Worm (Caenorhabditis elegans) whole organism, L1 larva: ENCODE measurements around the gene hrg-6.

Source experiments
- C04F5.9 ChIP-seq: sonication (generic microtip); optimal IDR thresholded peaks from 2 replicates; lab custom pipeline; 2016; ENCODE audit warnings: missing genetic modification characterization, missing compliant biosample characterization
- C34B4.2 ChIP-seq: sonication (generic microtip); optimal IDR thresholded peaks from 2 replicates; lab custom pipeline; 2017; ENCODE audit warnings: mild to moderate bottlenecking, missing genetic modification characterization, missing compliant biosample characterization
- alr-1 ChIP-seq: fragments of 200-800 bp; sonication (Bioruptor generic); optimal IDR thresholded peaks from 2 replicates; lab custom pipeline; 2018; ENCODE audit warnings: borderline replicate concordance, mild to moderate bottlenecking, missing genetic modification characterization, missing compliant biosample characterization
- aly-2 ChIP-seq: fragments of 150-350 bp; optimal IDR thresholded peaks from 2 replicates; lab custom pipeline; 2014; ENCODE audit warnings: missing biosample characterization, missing genetic modification characterization
- ama-1 ChIP-seq: fragments of 150-350 bp; optimal IDR thresholded peaks from 2 replicates; lab custom pipeline; 2014
- blmp-1 ChIP-seq: fragments of 150-350 bp; optimal IDR thresholded peaks from 2 replicates; lab custom pipeline; 2014; ENCODE audit warnings: missing biosample characterization, missing genetic modification characterization
- ceh-63 ChIP-seq: fragments of 200-800 bp; sonication (Bioruptor generic); optimal IDR thresholded peaks from 2 replicates; lab custom pipeline; 2018; ENCODE audit warnings: mild to moderate bottlenecking, missing genetic modification characterization, missing compliant biosample characterization
- ceh-82 ChIP-seq, 3 experiments: fragments of 150-350 bp in 1 of 3; sonication (generic microtip) in 2 of 3; optimal IDR thresholded peaks; 2 replicates each; lab custom pipeline; 2014 to 2017; ENCODE audit warnings: missing biosample characterization in 3 of 3, missing genetic modification characterization in 3 of 3
- dpl-1 ChIP-seq, 3 experiments: fragments of 150-350 bp in 2 of 3; sonication (generic microtip) in 1 of 3; optimal IDR thresholded peaks; 2 replicates each; lab custom pipeline; 2014 to 2017; ENCODE audit warnings: missing biosample characterization in 3 of 3, missing genetic modification characterization in 3 of 3, missing genetic modification reagents in 3 of 3
- egl-13 ChIP-seq: sonication (generic microtip); optimal IDR thresholded peaks from 2 replicates; lab custom pipeline; 2016; ENCODE audit warnings: missing genotype, missing genetic modification reagents, missing genetic modification characterization, missing compliant biosample characterization
- egl-27 ChIP-seq, 2 experiments: fragments of 150-350 bp in 1 of 2; sonication (generic microtip); optimal IDR thresholded peaks; 3 replicates each; lab custom pipeline; 2017 to 2018; ENCODE audit warnings: missing biosample characterization in 2 of 2, missing genetic modification characterization in 2 of 2, missing genetic modification reagents in 2 of 2
- elt-3 ChIP-seq, 6 experiments: fragments of 150-350 bp in 1 of 6; sonication (generic microtip); optimal IDR thresholded peaks; 2 replicates each; lab custom pipeline; 2017 to 2018; ENCODE audit warnings: missing biosample characterization in 6 of 6, missing genetic modification characterization in 6 of 6, inconsistent platforms in 1 of 6
- ets-5 ChIP-seq: fragments of 200-800 bp; sonication (Bioruptor generic); IDR thresholded peaks from 2 replicates; pipeline ENCODE4 v1.3.6; 2022; ENCODE audit warnings: missing genetic modification characterization, missing compliant biosample characterization
- fkh-10 ChIP-seq: sonication (generic microtip); optimal IDR thresholded peaks from 2 replicates; lab custom pipeline; 2017; ENCODE audit warnings: missing biosample characterization, missing genetic modification reagents, missing genetic modification characterization
- fkh-4 ChIP-seq: sonication (generic microtip); optimal IDR thresholded peaks from 2 replicates; lab custom pipeline; 2016; ENCODE audit warnings: missing compliant biosample characterization, missing genetic modification characterization, borderline replicate concordance
- fos-1 ChIP-seq: fragments of 150-350 bp; optimal IDR thresholded peaks from 2 replicates; lab custom pipeline; 2014; ENCODE audit warnings: missing biosample characterization, missing genetic modification characterization
- hlh-17 ChIP-seq: fragments of 200-800 bp; sonication (Bioruptor generic); optimal IDR thresholded peaks from 2 replicates; lab custom pipeline; 2018; ENCODE audit warnings: missing genetic modification characterization, mild to moderate bottlenecking, missing compliant biosample characterization, moderate library complexity, borderline replicate concordance
- hlh-4 ChIP-seq: sonication (generic microtip); optimal IDR thresholded peaks from 2 replicates; lab custom pipeline; 2016; ENCODE audit warnings: mild to moderate bottlenecking, missing genetic modification characterization, missing compliant biosample characterization
- hpl-2 ChIP-seq: fragments of 150-350 bp; optimal IDR thresholded peaks from 2 replicates; lab custom pipeline; 2014; ENCODE audit warnings: missing biosample characterization, missing genetic modification reagents, missing genetic modification characterization
- isw-1 ChIP-seq: fragments of 200-800 bp; sonication (Bioruptor generic); IDR thresholded peaks from 2 replicates; pipeline ENCODE4 v1.3.6; 2022; ENCODE audit warnings: missing genetic modification characterization, missing compliant biosample characterization
- jun-1 ChIP-seq: fragments of 150-350 bp; optimal IDR thresholded peaks from 2 replicates; lab custom pipeline; 2014; ENCODE audit warnings: missing biosample characterization, missing genetic modification reagents, missing genetic modification characterization
- lin-13 ChIP-seq: fragments of 150-350 bp; optimal IDR thresholded peaks from 2 replicates; lab custom pipeline; 2014; ENCODE audit warnings: missing biosample characterization, missing genetic modification reagents, missing genetic modification characterization
- lin-14 ChIP-seq: fragments of 200-800 bp; sonication (Bioruptor generic); optimal IDR thresholded peaks from 2 replicates; lab custom pipeline; 2018; ENCODE audit warnings: mild to moderate bottlenecking, missing genetic modification characterization, moderate library complexity, missing compliant biosample characterization
- lin-15B ChIP-seq: fragments of 150-350 bp; sonication (generic microtip); optimal IDR thresholded peaks from 3 replicates; lab custom pipeline; 2014; ENCODE audit warnings: missing biosample characterization, missing genetic modification characterization
- lin-35 ChIP-seq, 2 experiments: fragments of 150-350 bp; optimal IDR thresholded peaks; 2 replicates each; lab custom pipeline; 2014; ENCODE audit warnings: missing biosample characterization in 2 of 2, missing genetic modification characterization in 2 of 2, missing genetic modification reagents in 2 of 2
- lin-39 ChIP-seq: fragments of 150-350 bp; optimal IDR thresholded peaks from 2 replicates; lab custom pipeline; 2014; ENCODE audit warnings: missing biosample characterization, missing genetic modification reagents, missing genetic modification characterization
- lsy-2 ChIP-seq, 2 experiments: fragments of 150-350 bp; optimal IDR thresholded peaks; 2 replicates each; lab custom pipeline; 2014; ENCODE audit warnings: missing biosample characterization in 2 of 2, missing genetic modification characterization in 2 of 2
- mab-9 ChIP-seq: fragments of 200-800 bp; sonication (Bioruptor generic); IDR thresholded peaks from 2 replicates; pipeline ENCODE4 v1.3.6; 2022; ENCODE audit warnings: missing genetic modification reagents, missing genetic modification characterization, missing compliant biosample characterization
- mep-1 ChIP-seq: fragments of 150-350 bp; optimal IDR thresholded peaks from 2 replicates; lab custom pipeline; 2014; ENCODE audit warnings: missing biosample characterization, missing genetic modification characterization
- nhr-19 ChIP-seq: fragments of 200-800 bp; sonication (Bioruptor generic); conservative IDR thresholded peaks from 2 replicates; pipeline ENCODE4 v1.3.6; 2022; ENCODE audit warnings: missing genetic modification characterization, missing compliant biosample characterization
- nhr-20 ChIP-seq: sonication (generic microtip); optimal IDR thresholded peaks from 2 replicates; lab custom pipeline; 2016; ENCODE audit warnings: mild to moderate bottlenecking, missing genetic modification characterization, missing compliant biosample characterization
- nhr-237 ChIP-seq: fragments of 150-350 bp; optimal IDR thresholded peaks from 2 replicates; lab custom pipeline; 2014; ENCODE audit warnings: missing biosample characterization, missing genetic modification characterization
- nhr-47 ChIP-seq: sonication (generic microtip); optimal IDR thresholded peaks from 2 replicates; lab custom pipeline; 2016; ENCODE audit warnings: mild to moderate bottlenecking, missing genetic modification characterization, moderate library complexity, missing compliant biosample characterization
- nhr-71 ChIP-seq: sonication (generic microtip); optimal IDR thresholded peaks from 2 replicates; lab custom pipeline; 2016; ENCODE audit warnings: mild to moderate bottlenecking, missing genetic modification characterization, moderate library complexity, missing compliant biosample characterization
- nhr-76 ChIP-seq: sonication (generic microtip); optimal IDR thresholded peaks from 2 replicates; lab custom pipeline; 2017; ENCODE audit warnings: missing biosample characterization, missing genetic modification characterization
- nhr-77 ChIP-seq: fragments of 150-350 bp; optimal IDR thresholded peaks from 2 replicates; lab custom pipeline; 2014; ENCODE audit warnings: missing biosample characterization, missing genetic modification characterization
- nhr-85 ChIP-seq: sonication (generic microtip); peaks from one replicate; lab custom pipeline; 2016; ENCODE audit warnings: missing genetic modification characterization, inconsistent platforms, missing compliant biosample characterization
- nhr-90 ChIP-seq: sonication (generic microtip); optimal IDR thresholded peaks from 2 replicates; lab custom pipeline; 2016; ENCODE audit warnings: mild to moderate bottlenecking, missing genetic modification characterization, missing compliant biosample characterization; ENCODE audit not compliant: poor library complexity
- pag-3 ChIP-seq: sonication (generic microtip); optimal IDR thresholded peaks from 2 replicates; lab custom pipeline; 2017; ENCODE audit warnings: missing genetic modification characterization, mild to moderate bottlenecking, missing compliant biosample characterization, antibody characterized with exemption, borderline replicate concordance; ENCODE audit not compliant: insufficient read depth
- rnt-1 ChIP-seq: sonication (generic microtip); optimal IDR thresholded peaks from 2 replicates; lab custom pipeline; 2016; ENCODE audit warnings: mild to moderate bottlenecking, missing genetic modification characterization, moderate library complexity, missing compliant biosample characterization
- skn-1 ChIP-seq: fragments of 150-350 bp; optimal IDR thresholded peaks from 2 replicates; lab custom pipeline; 2014; ENCODE audit warnings: missing biosample characterization, missing genetic modification characterization
- snpc-4 ChIP-seq: fragments of 150-350 bp; optimal IDR thresholded peaks from 2 replicates; lab custom pipeline; 2014; ENCODE audit warnings: missing biosample characterization, missing genetic modification characterization
- snu-23 ChIP-seq: sonication (generic microtip); optimal IDR thresholded peaks from 2 replicates; lab custom pipeline; 2016; ENCODE audit warnings: missing genetic modification characterization, missing compliant biosample characterization
- sox-4 ChIP-seq: sonication (generic microtip); optimal IDR thresholded peaks from 2 replicates; lab custom pipeline; 2016; ENCODE audit warnings: missing genetic modification characterization, missing compliant biosample characterization
- swsn-7 ChIP-seq: sonication (generic microtip); optimal IDR thresholded peaks from 2 replicates; lab custom pipeline; 2016; ENCODE audit warnings: missing genetic modification characterization, missing compliant biosample characterization
- tbx-2 ChIP-seq: sonication (generic microtip); optimal IDR thresholded peaks from 2 replicates; lab custom pipeline; 2016; ENCODE audit warnings: missing genetic modification characterization, missing compliant biosample characterization
- tlp-1 ChIP-seq: fragments of 150-350 bp; optimal IDR thresholded peaks from 2 replicates; lab custom pipeline; 2014; ENCODE audit warnings: missing biosample characterization, missing genetic modification characterization
- unc-130 ChIP-seq: fragments of 150-350 bp; optimal IDR thresholded peaks from 2 replicates; lab custom pipeline; 2017; ENCODE audit warnings: missing biosample characterization, missing genetic modification characterization, inconsistent platforms
- zip-4 ChIP-seq: fragments of 200-800 bp; sonication (Bioruptor generic); optimal IDR thresholded peaks from 2 replicates; lab custom pipeline; 2018; ENCODE audit warnings: mild to moderate bottlenecking, missing genetic modification characterization, moderate library complexity, missing compliant biosample characterization
- ztf-11 ChIP-seq, 2 experiments: sonication (generic microtip); optimal IDR thresholded peaks; 2 replicates each; lab custom pipeline; 2016 to 2017; ENCODE audit warnings: missing genetic modification characterization in 2 of 2, missing biosample characterization in 1 of 2, missing compliant biosample characterization in 1 of 2

The hrg-6 gene

ce11 chrIV:11063962-11064361 lies 31.6 kb downstream of the hrg-6 start, which contains the start of gene ttr-16 (continued):
- TF ChIP-seq egl-13 (no peak), hlh-17 (GFP tag; lab: Kevin White, UChicago) (no peak), nhr-237 (no peak), lin-15B (tag; lab: Kevin White, UChicago) (no peak), lin-35 (GFP tag; optimal IDR thresholded peaks at IDR 0.05; lab: Kevin White, UChicago) (no peak), lin-13 (GFP tag; lab: Kevin White, UChicago) (no peak), elt-3 (tag; optimal IDR thresholded peaks at IDR 0.05; lab: Kevin White, UChicago) (no peak), blmp-1 (no peak), pag-3 (no peak), lin-39 (tag; lab: Kevin White, UChicago) (peak; percentile 34), hpl-2 (GFP tag; lab: Kevin White, UChicago) (no peak), fkh-4 (tag; lab: Kevin White, UChicago) (no peak), hlh-4 (no peak), fkh-10 (GFP tag; lab: Kevin White, UChicago) (no peak), snpc-4 (tag; lab: Kevin White, UChicago) (no peak), ceh-63 (GFP tag; lab: Kevin White, UChicago) (no peak), aly-2 (tag; lab: Kevin White, UChicago) (no peak), skn-1 (tag; lab: Kevin White, UChicago) (no peak), tbx-2 (tag; lab: Kevin White, UChicago) (no peak), zip-4 (GFP tag; lab: Kevin White, UChicago) (no peak), nhr-47 (tag; lab: Kevin White, UChicago) (peak; percentile 31), ceh-82 (tag; optimal IDR thresholded peaks at IDR 0.05; lab: Kevin White, UChicago) (no peak), sox-4 (tag; lab: Kevin White, UChicago) (no peak), nhr-19 (GFP tag; lab: Robert Waterston, UW) (peak; percentile 51), unc-130 (tag; lab: Kevin White, UChicago) (peak; percentile 42)

- peak; percentile 58 for TF ChIP-seq nhr-71
- no peak for TF ChIP-seq tlp-1
- peak; percentile 12 to 45 for TF ChIP-seq lsy-2 (tag; optimal IDR thresholded peaks at IDR 0.05; lab: Kevin White, UChicago)
- peak; percentile 50 for TF ChIP-seq lin-39 (tag; lab: Kevin White, UChicago)
- TF ChIP-seq nhr-19 (GFP tag; lab: Robert Waterston, UW) = peak; percentile 36
- no peak for TF ChIP-seq ets-5 (GFP tag; lab: Robert Waterston, UW)
- TF ChIP-seq snu-23 = peak; percentile 17
- TF ChIP-seq rnt-1 (tag; lab: Kevin White, UChicago) = peak; percentile 55
- peak; percentile 53 for TF ChIP-seq lin-14 (GFP tag; lab: Kevin White, UChicago)
Observed at ce11 chrIV:11067003-11067402, 34.6 kb downstream of the hrg-6 start, which contains the start of gene ttr-17. Gene ttr-17 (minus strand): TSS chrIV:11067026.

- no peak for TF ChIP-seq C34B4.2
- peak; percentile 33 for TF ChIP-seq fos-1 (tag; lab: Kevin White, UChicago)
- peak in 1 of 3 experiments; percentile 3 for TF ChIP-seq dpl-1 (GFP tag; optimal IDR thresholded peaks at IDR 0.05; lab: Kevin White, UChicago)
- TF ChIP-seq nhr-85 (tag; lab: Kevin White, UChicago) = peak; percentile 39
- TF ChIP-seq C04F5.9 (tag; lab: Kevin White, UChicago) = peak; percentile 18
- no peak for TF ChIP-seq isw-1 (GFP tag; lab: Robert Waterston, UW)
- no peak for TF ChIP-seq alr-1 (tag; lab: Kevin White, UChicago)
- no peak for TF ChIP-seq hlh-4
- peak; percentile 88 for TF ChIP-seq nhr-19 (GFP tag; lab: Robert Waterston, UW)
- TF ChIP-seq fkh-10 (GFP tag; lab: Kevin White, UChicago) = no peak
- TF ChIP-seq nhr-90 (tag; lab: Kevin White, UChicago) = no peak
- peak; percentile 66 for TF ChIP-seq nhr-20
- no peak for TF ChIP-seq ama-1
- no peak for TF ChIP-seq nhr-77
- peak; percentile 82 for TF ChIP-seq rnt-1 (tag; lab: Kevin White, UChicago)
- no peak for TF ChIP-seq jun-1 (tag; lab: Kevin White, UChicago)
- TF ChIP-seq snpc-4 (tag; lab: Kevin White, UChicago) = no peak
- peak; percentile 8 for TF ChIP-seq mep-1 (tag; lab: Kevin White, UChicago)
- TF ChIP-seq swsn-7 (tag; lab: Kevin White, UChicago) = peak; percentile 51
- TF ChIP-seq mab-9 (GFP tag; lab: Robert Waterston, UW) = no peak
- no peak for TF ChIP-seq egl-27 (tag; optimal IDR thresholded peaks at IDR 0.05; lab: Kevin White, UChicago)
- TF ChIP-seq nhr-76 (tag; lab: Kevin White, UChicago) = no peak
- TF ChIP-seq lin-14 (GFP tag; lab: Kevin White, UChicago) = peak; percentile 90
- TF ChIP-seq ztf-11 (tag; optimal IDR thresholded peaks at IDR 0.05; lab: Kevin White, UChicago) = no peak
Observed at ce11 chrIV:11068314-11068713, 35.9 kb downstream of the hrg-6 start.
